Fruit fly (Drosophila melanogaster) whole organism, embryonic: ENCODE measurements around the gene rho-4.

Experiments
- Aef1 ChIP-seq: fragments of 200-800 bp; sonication (Bioruptor generic); IDR thresholded peaks from 3 replicates; pipeline ENCODE4 v1.3.6; 2022; ENCODE audit warnings: missing biosample characterization, missing genetic modification characterization
- CG10267 ChIP-seq: fragments of 200-800 bp; sonication (Bioruptor generic); optimal IDR thresholded peaks from 2 replicates; lab custom pipeline; 2018; ENCODE audit warnings: missing biosample characterization, mild to moderate bottlenecking, missing genetic modification characterization, moderate library complexity
- CG11398 ChIP-seq: fragments of 200-800 bp; sonication (Bioruptor generic); optimal IDR thresholded peaks from 2 replicates; lab custom pipeline; 2016; ENCODE audit warnings: missing biosample characterization, missing genetic modification characterization
- CG11696 ChIP-seq: fragments of 200-800 bp; sonication (Bioruptor generic); IDR thresholded peaks from 2 replicates; pipeline ENCODE4 v1.3.6; 2022; ENCODE audit warnings: missing biosample characterization, missing genetic modification characterization
- CG12744 ChIP-seq: fragments of 200-800 bp; sonication (Bioruptor generic); optimal IDR thresholded peaks from 2 replicates; lab custom pipeline; 2016; ENCODE audit warnings: missing biosample characterization, missing genetic modification characterization
- CG13424 ChIP-seq: fragments of 200-800 bp; sonication (Bioruptor generic); optimal IDR thresholded peaks from 2 replicates; lab custom pipeline; 2019; ENCODE audit warnings: missing biosample characterization, mild to moderate bottlenecking, missing genetic modification characterization, moderate library complexity
- CG13624 ChIP-seq: fragments of 200-800 bp; sonication (Bioruptor generic); optimal IDR thresholded peaks from 2 replicates; lab custom pipeline; 2016; ENCODE audit warnings: missing biosample characterization, missing genetic modification characterization
- CG15011 ChIP-seq: fragments of 200-800 bp; sonication (Bioruptor generic); optimal IDR thresholded peaks from 3 replicates; lab custom pipeline; 2018; ENCODE audit warnings: missing biosample characterization, mild to moderate bottlenecking, missing genetic modification characterization
- CG16863 ChIP-seq: fragments of 200-800 bp; sonication (Bioruptor generic); optimal IDR thresholded peaks from 3 replicates; lab custom pipeline; 2016; ENCODE audit warnings: missing biosample characterization, missing genetic modification characterization
- CG18599 ChIP-seq: fragments of 200-800 bp; sonication (Bioruptor generic); optimal IDR thresholded peaks from 3 replicates; lab custom pipeline; 2017; ENCODE audit warnings: missing biosample characterization, missing genetic modification characterization, mild to moderate bottlenecking, moderate library complexity, missing genetic modification reagents
- CG2875 ChIP-seq: fragments of 200-800 bp; sonication (Bioruptor generic); optimal IDR thresholded peaks from 2 replicates; lab custom pipeline; 2017; ENCODE audit warnings: missing biosample characterization, mild to moderate bottlenecking, missing genetic modification characterization, missing genetic modification reagents
- CG34224 ChIP-seq: fragments of 200-800 bp; sonication (Bioruptor generic); IDR thresholded peaks from 3 replicates; pipeline ENCODE4 v1.3.6; 2022; ENCODE audit warnings: missing biosample characterization, missing genetic modification characterization; ENCODE audit not compliant: partially characterized antibody
- CG3847 ChIP-seq: fragments of 200-800 bp; sonication (Bioruptor generic); IDR thresholded peaks from 2 replicates; pipeline ENCODE4 v1.3.6; 2022; ENCODE audit warnings: missing biosample characterization, missing genetic modification characterization
- CG4617 ChIP-seq: fragments of 200-800 bp; sonication (Bioruptor generic); optimal IDR thresholded peaks from 3 replicates; lab custom pipeline; 2016; ENCODE audit warnings: missing biosample characterization, missing genetic modification characterization, borderline replicate concordance
- CG6689 ChIP-seq: fragments of 200-800 bp; sonication (Bioruptor generic); IDR thresholded peaks from 2 replicates; pipeline ENCODE4 v1.3.6; 2022; ENCODE audit warnings: missing biosample characterization, missing genetic modification characterization
- CG6791 ChIP-seq: fragments of 200-800 bp; sonication (Bioruptor generic); IDR thresholded peaks from 3 replicates; pipeline ENCODE4 v1.3.6; 2022; ENCODE audit warnings: missing biosample characterization, missing genetic modification characterization; ENCODE audit not compliant: partially characterized antibody
- CG6813 ChIP-seq: fragments of 200-800 bp; sonication (Bioruptor generic); optimal IDR thresholded peaks from 2 replicates; lab custom pipeline; 2017; ENCODE audit warnings: missing biosample characterization, missing genetic modification characterization, mild to moderate bottlenecking, moderate library complexity, missing genetic modification reagents
- CG8089 ChIP-seq: fragments of 200-800 bp; sonication (Bioruptor generic); optimal IDR thresholded peaks from 3 replicates; lab custom pipeline; 2016; ENCODE audit warnings: missing biosample characterization, missing genetic modification characterization
- CG8765 ChIP-seq: fragments of 200-800 bp; sonication (Bioruptor generic); IDR thresholded peaks from 2 replicates; pipeline ENCODE4 v1.3.6; 2022; ENCODE audit warnings: missing biosample characterization, missing genetic modification characterization
- Dll ChIP-seq: fragments of 200-800 bp; sonication (Bioruptor generic); IDR thresholded peaks from 4 replicates; pipeline ENCODE4 v1.3.6; 2022; ENCODE audit warnings: missing biosample characterization, missing genetic modification characterization; ENCODE audit not compliant: partially characterized antibody
- Ets97D ChIP-seq: fragments of 200-800 bp; sonication (Bioruptor generic); optimal IDR thresholded peaks from 3 replicates; lab custom pipeline; 2016; ENCODE audit warnings: missing biosample characterization, missing genetic modification characterization
- Gug ChIP-seq: fragments of 200-800 bp; sonication (Bioruptor generic); IDR thresholded peaks from 4 replicates; pipeline ENCODE4 v1.3.6; 2022; ENCODE audit warnings: missing biosample characterization, missing genetic modification characterization
- H15 ChIP-seq: fragments of 200-800 bp; sonication (Bioruptor generic); IDR thresholded peaks from 3 replicates; pipeline ENCODE4 v1.3.6; 2022; ENCODE audit warnings: missing biosample characterization, missing genetic modification characterization
- HLHmδ ChIP-seq: fragments of 200-800 bp; sonication (Bioruptor generic); optimal IDR thresholded peaks from 2 replicates; lab custom pipeline; 2018; ENCODE audit warnings: missing biosample characterization, mild to moderate bottlenecking, missing genetic modification characterization, moderate library complexity
- Lhr ChIP-seq: fragments of 200-800 bp; sonication (Bioruptor generic); optimal IDR thresholded peaks from 3 replicates; lab custom pipeline; 2017; ENCODE audit warnings: mild to moderate bottlenecking, missing biosample characterization, missing genetic modification reagents, missing genetic modification characterization
- MESR4 ChIP-seq: fragments of 200-800 bp; sonication (Bioruptor generic); optimal IDR thresholded peaks from 2 replicates; lab custom pipeline; 2018; ENCODE audit warnings: missing biosample characterization, mild to moderate bottlenecking, missing genetic modification characterization, moderate library complexity
- Nf-YA ChIP-seq: fragments of 200-800 bp; sonication (Bioruptor generic); IDR thresholded peaks from 2 replicates; pipeline ENCODE4 v1.3.6; 2022; ENCODE audit warnings: missing biosample characterization, missing genetic modification characterization
- NfI ChIP-seq: fragments of 200-800 bp; sonication (Bioruptor generic); optimal IDR thresholded peaks from 3 replicates; lab custom pipeline; 2018; ENCODE audit warnings: missing biosample characterization, mild to moderate bottlenecking, missing genetic modification characterization, moderate library complexity
- Oaz ChIP-seq: fragments of 200-800 bp; sonication (Bioruptor generic); IDR thresholded peaks from 2 replicates; pipeline ENCODE4 v1.3.6; 2022; ENCODE audit warnings: missing biosample characterization, missing genetic modification characterization
- Oli ChIP-seq: fragments of 200-800 bp; sonication (Bioruptor generic); optimal IDR thresholded peaks from 2 replicates; lab custom pipeline; 2018; ENCODE audit warnings: missing biosample characterization, mild to moderate bottlenecking, missing genetic modification characterization, moderate library complexity
- Sin3A ChIP-seq: fragments of >200 bp; optimal IDR thresholded peaks from 2 replicates; lab custom pipeline; 2018
- btn ChIP-seq: fragments of 200-800 bp; sonication (Bioruptor generic); optimal IDR thresholded peaks from 2 replicates; lab custom pipeline; 2016; ENCODE audit warnings: missing biosample characterization, missing genetic modification characterization
- cas ChIP-seq: fragments of 200-800 bp; sonication (Bioruptor generic); IDR thresholded peaks from 2 replicates; pipeline ENCODE4 v1.3.6; 2022; ENCODE audit warnings: missing biosample characterization, missing genetic modification characterization
- ci ChIP-seq: fragments of 200-800 bp; sonication (Bioruptor generic); IDR thresholded peaks from 3 replicates; pipeline ENCODE4 v1.3.6; 2022; ENCODE audit warnings: missing biosample characterization, missing genetic modification characterization
- crc ChIP-seq: fragments of 200-800 bp; sonication (Bioruptor generic); optimal IDR thresholded peaks from 2 replicates; lab custom pipeline; 2016; ENCODE audit warnings: missing biosample characterization, missing genetic modification characterization
- croc ChIP-seq: fragments of 200-800 bp; sonication (Bioruptor generic); conservative IDR thresholded peaks from 3 replicates; pipeline ENCODE4 v1.3.6; 2022; ENCODE audit warnings: missing biosample characterization, missing genetic modification characterization
- danr ChIP-seq: fragments of 200-800 bp; sonication (Bioruptor generic); IDR thresholded peaks from 2 replicates; pipeline ENCODE4 v1.3.6; 2022; ENCODE audit warnings: missing biosample characterization, missing genetic modification characterization
- dmrt99B ChIP-seq: fragments of 200-800 bp; sonication (Bioruptor generic); optimal IDR thresholded peaks from 2 replicates; lab custom pipeline; 2018; ENCODE audit warnings: missing biosample characterization, mild to moderate bottlenecking, missing genetic modification characterization, moderate library complexity
- dpn ChIP-seq, 2 experiments: fragments of 200-800 bp; sonication (Bioruptor generic); optimal IDR thresholded peaks; 3 replicates each; lab custom pipeline; 2016; ENCODE audit warnings: missing biosample characterization in 2 of 2, missing genetic modification characterization in 2 of 2
- fru ChIP-seq: fragments of >200 bp; optimal IDR thresholded peaks from 2 replicates; lab custom pipeline; 2017
- gro ChIP-seq: fragments of 200-800 bp; sonication (Bioruptor generic); optimal IDR thresholded peaks from 2 replicates; lab custom pipeline; 2016; ENCODE audit warnings: missing biosample characterization, missing genetic modification characterization
- hth ChIP-seq: fragments of >200 bp; optimal IDR thresholded peaks from 2 replicates; lab custom pipeline; 2017; ENCODE audit warnings: inconsistent platforms
- kah ChIP-seq: fragments of 200-800 bp; sonication (Bioruptor generic); optimal IDR thresholded peaks from 2 replicates; lab custom pipeline; 2018; ENCODE audit warnings: missing biosample characterization, mild to moderate bottlenecking, missing genetic modification characterization
- lov ChIP-seq, 2 experiments: fragments of 200-800 bp in 1 of 2; fragments of >200 bp in 1 of 2; sonication (Bioruptor generic) in 1 of 2; IDR thresholded peaks in 1 of 2; optimal IDR thresholded peaks in 1 of 2; 2 replicates in 1 of 2; 3 replicates in 1 of 2; pipeline versions ENCODE4 v1.3.6 to Lab custom; 2017 to 2022; ENCODE audit warnings: missing biosample characterization in 1 of 2, missing genetic modification characterization in 1 of 2
- phol ChIP-seq: fragments of 200-800 bp; sonication (Bioruptor generic); optimal IDR thresholded peaks from 3 replicates; lab custom pipeline; 2018; ENCODE audit warnings: missing biosample characterization, mild to moderate bottlenecking, missing genetic modification characterization, moderate library complexity
- pum ChIP-seq: fragments of 200-800 bp; sonication (Bioruptor generic); optimal IDR thresholded peaks from 2 replicates; lab custom pipeline; 2016; ENCODE audit warnings: missing biosample characterization, missing genetic modification characterization
- seq ChIP-seq: fragments of 200-800 bp; sonication (Bioruptor generic); IDR thresholded peaks from 2 replicates; pipeline ENCODE4 v1.3.6; 2022; ENCODE audit warnings: missing biosample characterization, missing genetic modification characterization
- sima ChIP-seq: fragments of 200-800 bp; sonication (Bioruptor generic); optimal IDR thresholded peaks from 2 replicates; lab custom pipeline; 2016; ENCODE audit warnings: missing biosample characterization, missing genetic modification characterization
- slbo ChIP-seq: fragments of 200-800 bp; sonication (Bioruptor generic); IDR thresholded peaks from 2 replicates; pipeline ENCODE4 v1.3.6; 2022; ENCODE audit warnings: missing biosample characterization, missing genetic modification characterization

rho-4 gene

dm6 chrX:11580200-11580840 is 19.3 kb upstream of the rho-4 start, which contains the start of gene nod (continued):
- TF ChIP-seq CG3847 (GFP tag; lab: Robert Waterston, UW): peak; percentile 62
- no peak for TF ChIP-seq HLHmδ (GFP tag; lab: Kevin White, UChicago)
- TF ChIP-seq Sin3A (lab: Kevin White, UChicago): peak; percentile 89
- peak; percentile 50 for TF ChIP-seq Oli (tag; lab: Kevin White, UChicago)
- TF ChIP-seq CG10267 (tag; lab: Kevin White, UChicago): peak; percentile 58
- TF ChIP-seq CG11398 (GFP tag; lab: Kevin White, UChicago): peak; percentile 28
- TF ChIP-seq ci (GFP tag; lab: Robert Waterston, UW): peak; percentile 76; the same call in 2 of the 3 replicates
- TF ChIP-seq CG34224 (GFP tag; lab: Robert Waterston, UW): peak; percentile 64
- peak; percentile 27 for TF ChIP-seq CG4617 (GFP tag; lab: Kevin White, UChicago)
- TF ChIP-seq Gug (GFP tag; lab: Robert Waterston, UW): peak; percentile 36; the same call in 1 of the 4 replicates
- peak; percentile 65 for TF ChIP-seq dmrt99B
- TF ChIP-seq H15 (GFP tag; lab: Robert Waterston, UW): no peak
- TF ChIP-seq fru (lab: Kevin White, UChicago): no peak
- peak; percentile 20 for TF ChIP-seq sima (GFP tag; lab: Kevin White, UChicago)
- TF ChIP-seq seq (GFP tag; lab: Robert Waterston, UW): peak; percentile 15; the same call in 1 of the 2 replicates
- TF ChIP-seq danr: 0 out of 2 replicates have a peak, but pooled peaks have one; percentile 17
- peak; percentile 99 for TF ChIP-seq phol (tag; lab: Kevin White, UChicago)
- TF ChIP-seq crc (GFP tag; lab: Kevin White, UChicago): peak; percentile 22
- TF ChIP-seq croc (GFP tag; lab: Robert Waterston, UW): no peak; the same call in 2 of the 3 replicates
- TF ChIP-seq btn (GFP tag; lab: Kevin White, UChicago): no peak
- TF ChIP-seq CG13424: peak; percentile 44
- TF ChIP-seq CG8765: no peak
- peak; percentile 62 to 75 for TF ChIP-seq dpn (GFP tag; optimal IDR thresholded peaks at IDR 0.05; lab: Kevin White, UChicago)
- TF ChIP-seq CG15011 (GFP tag; lab: Kevin White, UChicago): no peak
- peak; percentile 70; the same call in 3 of the 4 replicates for TF ChIP-seq Dll (GFP tag; lab: Robert Waterston, UW)
- peak; percentile 47; the same call in 1 of the 2 replicates for TF ChIP-seq CG6689 (GFP tag; lab: Robert Waterston, UW)
- peak; percentile 55; the same call in 1 of the 3 replicates for TF ChIP-seq CG6791 (GFP tag; lab: Robert Waterston, UW)
- no peak for TF ChIP-seq CG11696
- peak; percentile 40 for TF ChIP-seq CG2875 (GFP tag; lab: Kevin White, UChicago)
- TF ChIP-seq Lhr (GFP tag; lab: Kevin White, UChicago): peak; percentile 92
- TF ChIP-seq MESR4: peak; percentile 36
- peak; percentile 66 for TF ChIP-seq CG16863
- TF ChIP-seq hth (lab: Kevin White, UChicago): no peak
- TF ChIP-seq CG8089: peak; percentile 0
- TF ChIP-seq lov (optimal IDR thresholded peaks at IDR 0.05; lab: Kevin White, UChicago): no peak
- no peak for TF ChIP-seq lov (GFP tag; IDR thresholded peaks at IDR 0.05; lab: Robert Waterston, UW)
- TF ChIP-seq Ets97D (GFP tag; lab: Kevin White, UChicago): peak; percentile 94
- TF ChIP-seq gro (GFP tag; lab: Kevin White, UChicago): peak; percentile 78
- TF ChIP-seq NfI: peak; percentile 64
- peak; percentile 68 for TF ChIP-seq slbo (GFP tag; lab: Robert Waterston, UW)
- peak; percentile 53 for TF ChIP-seq CG12744 (GFP tag; lab: Kevin White, UChicago)
- TF ChIP-seq cas (GFP tag; lab: Robert Waterston, UW): peak; percentile 33; the same call in 1 of the 2 replicates
- TF ChIP-seq Aef1 (GFP tag; lab: Robert Waterston, UW): peak; percentile 32; the same call in 1 of the 3 replicates
- TF ChIP-seq CG6813 (GFP tag; lab: Kevin White, UChicago): no peak
- no peak for TF ChIP-seq kah (GFP tag; lab: Kevin White, UChicago)
- TF ChIP-seq Oaz: no peak; the same call in 1 of the 2 replicates
- TF ChIP-seq CG18599 (GFP tag; lab: Kevin White, UChicago): peak; percentile 70
- peak; percentile 35; the same call in 1 of the 2 replicates for TF ChIP-seq Nf-YA (GFP tag; lab: Robert Waterston, UW)
- TF ChIP-seq pum (GFP tag; lab: Kevin White, UChicago): peak; percentile 51
- peak; percentile 55 for TF ChIP-seq CG13624 (GFP tag; lab: Kevin White, UChicago)
